Worm (Caenorhabditis elegans) whole organism, midembryonic: ENCODE data around the gene sri-65.
"Not testable (repeated sequence)": the region's sequence is repeated elsewhere in the genome, so short reads cannot be mapped to it uniquely, and the experiment has no call there.

ENCODE experiments used
- cog-1 ChIP-seq: sonication (generic microtip); optimal IDR thresholded peaks from 2 replicates; lab custom pipeline; 2016; ENCODE audit warnings: missing genetic modification characterization, missing compliant biosample characterization
- klf-2 ChIP-seq: fragments of 200-800 bp; sonication (Bioruptor generic); conservative IDR thresholded peaks from 2 replicates; pipeline ENCODE4 v1.3.6; 2022; ENCODE audit warnings: missing genetic modification reagents, missing genetic modification characterization, missing compliant biosample characterization
- ztf-29 ChIP-seq: fragments of 200-800 bp; sonication (Bioruptor generic); IDR thresholded peaks from 2 replicates; pipeline ENCODE4 v1.3.6; 2022; ENCODE audit warnings: missing genetic modification reagents, missing genetic modification characterization, missing compliant biosample characterization

sri-65 gene

DNA sequence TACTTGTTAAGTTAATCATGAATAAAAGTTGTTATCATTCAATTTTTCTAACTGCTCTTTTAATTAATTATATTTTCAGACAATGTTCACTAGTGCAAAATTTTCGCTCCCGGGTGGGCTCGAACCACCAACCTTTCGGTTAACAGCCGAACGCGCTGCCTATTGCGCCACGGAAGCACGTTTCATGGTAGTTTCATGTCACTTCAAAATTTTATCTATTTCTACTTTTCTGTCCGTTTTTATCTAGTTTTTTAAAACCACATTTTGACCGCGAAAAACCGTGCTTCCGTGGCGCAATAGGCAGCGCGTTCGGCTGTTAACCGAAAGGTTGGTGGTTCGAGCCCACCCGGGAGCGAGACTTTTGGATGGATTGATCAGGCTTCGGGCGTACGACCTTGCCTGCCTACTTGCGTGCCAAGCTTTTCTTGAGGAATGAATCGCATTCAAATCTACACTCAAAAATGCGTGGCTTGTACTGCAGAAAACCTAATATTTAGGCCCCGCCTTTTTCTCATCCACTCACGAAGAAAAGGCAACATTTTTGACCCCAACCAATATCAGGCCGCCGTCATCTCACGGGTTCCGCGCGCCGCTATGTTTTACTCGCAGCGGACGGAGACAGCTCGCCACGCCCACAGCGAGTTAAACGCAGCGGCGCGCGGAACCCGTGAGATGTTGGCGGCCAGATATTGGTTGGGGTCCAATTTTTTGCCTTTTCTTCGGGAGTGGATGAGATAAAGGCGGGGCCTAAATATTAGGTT lies 46.5 kb downstream of the sri-65 start:
- TF ChIP-seq klf-2 (GFP tag; lab: Robert Waterston, UW) = 0 out of 2 replicates have a peak, but pooled peaks have one; percentile 43

ce11 chrV:16338287-16339092 lies 49.7 kb downstream of the sri-65 start, which contains the start of gene slc-9B.2:
Gene slc-9B.2, plus strand, starts transcription at chrV:16339042.
- TF ChIP-seq cog-1 (tag; lab: Kevin White, UChicago); ztf-29 (GFP tag; lab: Robert Waterston, UW); klf-2 (GFP tag; lab: Robert Waterston, UW): not testable (repeated sequence)
